Worm (Caenorhabditis elegans) whole organism, L1 larva: ENCODE results near the gene C16C8.19.

Source experiments
- ceh-82 ChIP-seq, 3 experiments: fragments of 150-350 bp in 1 of 3; sonication (generic microtip) in 2 of 3; optimal IDR thresholded peaks; 2 replicates each; lab custom pipeline; 2014 to 2017; ENCODE audit warnings: missing biosample characterization in 3 of 3, missing genetic modification characterization in 3 of 3
- efl-1 ChIP-seq, 4 experiments: fragments of 150-350 bp; optimal IDR thresholded peaks in 3 of 4; peaks in 1 of 4; 1 replicate in 1 of 4; 2 replicates in 3 of 4; lab custom pipeline; 2014; ENCODE audit warnings: missing biosample characterization in 2 of 4, missing genetic modification characterization in 2 of 4, missing genetic modification reagents in 2 of 4
- fkh-10 ChIP-seq: sonication (generic microtip); optimal IDR thresholded peaks from 2 replicates; lab custom pipeline; 2017; ENCODE audit warnings: missing biosample characterization, missing genetic modification reagents, missing genetic modification characterization
- fos-1 ChIP-seq: fragments of 150-350 bp; optimal IDR thresholded peaks from 2 replicates; lab custom pipeline; 2014; ENCODE audit warnings: missing biosample characterization, missing genetic modification characterization
- hpl-2 ChIP-seq: fragments of 150-350 bp; optimal IDR thresholded peaks from 2 replicates; lab custom pipeline; 2014; ENCODE audit warnings: missing biosample characterization, missing genetic modification reagents, missing genetic modification characterization
- lin-39 ChIP-seq: fragments of 150-350 bp; optimal IDR thresholded peaks from 2 replicates; lab custom pipeline; 2014; ENCODE audit warnings: missing biosample characterization, missing genetic modification reagents, missing genetic modification characterization
- nhr-28 ChIP-seq: fragments of 150-350 bp; optimal IDR thresholded peaks from 2 replicates; lab custom pipeline; 2014; ENCODE audit warnings: missing biosample characterization, missing genetic modification characterization
- sptf-1 ChIP-seq: fragments of 150-350 bp; optimal IDR thresholded peaks from 2 replicates; lab custom pipeline; 2014; ENCODE audit warnings: missing biosample characterization, missing genetic modification characterization
- ztf-11 ChIP-seq, 2 experiments: sonication (generic microtip); optimal IDR thresholded peaks; 2 replicates each; lab custom pipeline; 2016 to 2017; ENCODE audit warnings: missing genetic modification characterization in 2 of 2, missing biosample characterization in 1 of 2, missing compliant biosample characterization in 1 of 2

DNA sequence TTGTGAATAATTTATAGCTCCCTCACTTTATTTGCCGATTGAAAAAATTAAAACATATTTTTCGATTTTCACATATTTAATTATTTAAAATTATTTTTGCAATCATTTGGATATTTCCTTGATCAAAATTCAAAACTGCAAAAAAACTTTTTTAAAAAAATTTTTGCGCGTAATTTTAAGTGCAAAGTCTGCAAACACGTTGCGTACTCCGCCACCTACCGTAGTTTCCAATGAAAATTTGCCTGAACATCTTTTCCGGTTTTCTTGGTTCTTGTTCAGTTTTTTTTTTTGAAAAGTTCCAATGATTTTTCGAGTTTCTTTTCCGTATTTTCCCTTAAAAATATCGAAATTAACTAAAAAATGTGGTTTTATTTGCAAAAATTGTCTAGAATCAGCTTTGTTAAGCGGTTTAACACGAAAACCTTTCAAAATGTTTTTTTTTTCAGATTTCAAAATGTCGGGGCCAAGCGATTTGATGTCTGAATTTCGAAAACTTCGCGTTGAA is 9.5 kb upstream of the C16C8.19 start, which contains the start of gene C16C8.25:
- TF ChIP-seq ceh-82 (tag; optimal IDR thresholded peaks at IDR 0.05; lab: Kevin White, UChicago), result no peak
- TF ChIP-seq hpl-2, result no peak
- TF ChIP-seq fos-1, result no peak
- no peak for TF ChIP-seq lin-39 (tag; lab: Kevin White, UChicago)
- TF ChIP-seq nhr-28 (tag; lab: Kevin White, UChicago), result no peak
- TF ChIP-seq sptf-1 (tag; lab: Kevin White, UChicago), result no peak
- TF ChIP-seq fkh-10, result no peak
- TF ChIP-seq efl-1 (optimal IDR thresholded peaks at IDR 0.05; lab: Kevin White, UChicago), result no peak
- no peak for TF ChIP-seq efl-1 (GFP tag; optimal IDR thresholded peaks at IDR 0.05 in 1 of 2; lab: Kevin White, UChicago)
- no peak for TF ChIP-seq ztf-11 (tag; optimal IDR thresholded peaks at IDR 0.05; lab: Kevin White, UChicago)
